Worm (Caenorhabditis elegans): ENCODE data around the gene K04E7.1.
A peak's percentile ranks its signal among the peaks of the same experiment; 100 is the strongest.

Gene K04E7.1

ce11 chrX:6503148-6503547 is 41.3 kb downstream of the K04E7.1 start:
- no peak for TF ChIP-seq ceh-36 (tag; optimal IDR thresholded peaks at IDR 0.05)
- no peak for TF ChIP-seq F13C5.2 (tag; optimal IDR thresholded peaks at IDR 0.05)
- no peak for TF ChIP-seq hmg-4 (GFP tag; optimal IDR thresholded peaks at IDR 0.05)
- TF ChIP-seq tbx-11 (GFP tag; IDR thresholded peaks at IDR 0.05): no peak
- no peak for TF ChIP-seq sea-1 (GFP tag; conservative IDR thresholded peaks at IDR 0.05)
- TF ChIP-seq ama-1 (optimal IDR thresholded peaks at IDR 0.05): no peak
- no peak for TF ChIP-seq hnd-1 (tag; optimal IDR thresholded peaks at IDR 0.05)
- TF ChIP-seq ets-7 (tag; optimal IDR thresholded peaks at IDR 0.05): no peak
- no peak for TF ChIP-seq hmbx-1 (tag; optimal IDR thresholded peaks at IDR 0.05)
- TF ChIP-seq aly-1 (tag; optimal IDR thresholded peaks at IDR 0.05): no peak
- TF ChIP-seq tbx-37 (GFP tag; conservative IDR thresholded peaks at IDR 0.05): no peak
- TF ChIP-seq flt-1 (GFP tag; IDR thresholded peaks at IDR 0.05): no peak
- TF ChIP-seq B0310.2 (tag; optimal IDR thresholded peaks at IDR 0.05): no peak
- no peak for TF ChIP-seq pes-1 (GFP tag; IDR thresholded peaks at IDR 0.05)
- TF ChIP-seq tra-4 (tag; optimal IDR thresholded peaks at IDR 0.05): no peak
- no peak for TF ChIP-seq scrt-1 (GFP tag; IDR thresholded peaks at IDR 0.05)

- TF ChIP-seq tra-4 (tag; optimal IDR thresholded peaks at IDR 0.05) (no peak), tbx-37 (GFP tag; conservative IDR thresholded peaks at IDR 0.05) (no peak), F13C5.2 (tag; optimal IDR thresholded peaks at IDR 0.05) (peak; percentile 5), aly-1 (tag; optimal IDR thresholded peaks at IDR 0.05) (no peak), ceh-36 (tag; optimal IDR thresholded peaks at IDR 0.05) (no peak)
Measured at ce11 chrX:6505008-6505407, 43.2 kb downstream of the K04E7.1 start, which contains the start of gene cdf-1. cdf-1 (minus strand) TSS chrX:6505143.

- TF ChIP-seq ceh-36 (tag; optimal IDR thresholded peaks at IDR 0.05) (no peak), scrt-1 (GFP tag; IDR thresholded peaks at IDR 0.05) (no peak), B0310.2 (tag; optimal IDR thresholded peaks at IDR 0.05) (no peak), sea-1 (GFP tag; conservative IDR thresholded peaks at IDR 0.05) (no peak), ets-7 (tag; optimal IDR thresholded peaks at IDR 0.05) (no peak)
Measured at ce11 chrX:6505662-6506061, 43.8 kb downstream of the K04E7.1 start, which contains the start of gene glr-8. glr-8 (plus strand) TSS chrX:6505980.

- no peak for TF ChIP-seq ets-7 (tag; optimal IDR thresholded peaks at IDR 0.05)
- no peak for TF ChIP-seq ceh-36 (tag; optimal IDR thresholded peaks at IDR 0.05)
- no peak for TF ChIP-seq F13C5.2 (tag; optimal IDR thresholded peaks at IDR 0.05)
- TF ChIP-seq B0310.2 (tag; optimal IDR thresholded peaks at IDR 0.05): no peak
- no peak for TF ChIP-seq tbx-37 (GFP tag; conservative IDR thresholded peaks at IDR 0.05)
- TF ChIP-seq hmg-4 (GFP tag; optimal IDR thresholded peaks at IDR 0.05): no peak
- TF ChIP-seq tbx-11 (GFP tag; IDR thresholded peaks at IDR 0.05): no peak
- TF ChIP-seq ceh-13 (GFP tag; optimal IDR thresholded peaks at IDR 0.05): no peak
- TF ChIP-seq tra-4 (tag; optimal IDR thresholded peaks at IDR 0.05): no peak
- no peak for TF ChIP-seq pes-1 (GFP tag; IDR thresholded peaks at IDR 0.05)
- no peak for TF ChIP-seq aly-1 (tag; optimal IDR thresholded peaks at IDR 0.05)
- no peak for TF ChIP-seq scrt-1 (GFP tag; IDR thresholded peaks at IDR 0.05)
- TF ChIP-seq flt-1 (GFP tag; IDR thresholded peaks at IDR 0.05): no peak
- no peak for TF ChIP-seq ama-1 (optimal IDR thresholded peaks at IDR 0.05)
- no peak for TF ChIP-seq hmbx-1 (tag; optimal IDR thresholded peaks at IDR 0.05)
- TF ChIP-seq sea-1 (GFP tag; conservative IDR thresholded peaks at IDR 0.05): no peak
- TF ChIP-seq hnd-1 (tag; optimal IDR thresholded peaks at IDR 0.05): no peak
Measured at ce11 chrX:6507734-6508133, 45.9 kb downstream of the K04E7.1 start.

- TF ChIP-seq B0310.2 (tag; optimal IDR thresholded peaks at IDR 0.05): no peak
- TF ChIP-seq hmg-4 (GFP tag; optimal IDR thresholded peaks at IDR 0.05): no peak
- TF ChIP-seq ama-1 (optimal IDR thresholded peaks at IDR 0.05): no peak
- TF ChIP-seq tbx-11 (GFP tag; IDR thresholded peaks at IDR 0.05): no peak
- TF ChIP-seq scrt-1 (GFP tag; IDR thresholded peaks at IDR 0.05): no peak
- TF ChIP-seq pes-1 (GFP tag; IDR thresholded peaks at IDR 0.05): no peak
- TF ChIP-seq F13C5.2 (tag; optimal IDR thresholded peaks at IDR 0.05): no peak
- no peak for TF ChIP-seq flt-1 (GFP tag; IDR thresholded peaks at IDR 0.05)
- TF ChIP-seq ceh-13 (GFP tag; optimal IDR thresholded peaks at IDR 0.05): no peak
- TF ChIP-seq ets-7 (tag; optimal IDR thresholded peaks at IDR 0.05): no peak
- TF ChIP-seq tbx-37 (GFP tag; conservative IDR thresholded peaks at IDR 0.05): no peak
- TF ChIP-seq hnd-1 (tag; optimal IDR thresholded peaks at IDR 0.05): no peak
- TF ChIP-seq ceh-36 (tag; optimal IDR thresholded peaks at IDR 0.05): no peak
- TF ChIP-seq hmbx-1 (tag; optimal IDR thresholded peaks at IDR 0.05): no peak
Measured at ce11 chrX:6509813-6510212, 48.0 kb downstream of the K04E7.1 start.

- TF ChIP-seq ets-7 (tag; optimal IDR thresholded peaks at IDR 0.05) (no peak), tbx-11 (GFP tag; IDR thresholded peaks at IDR 0.05) (no peak), ceh-13 (GFP tag; optimal IDR thresholded peaks at IDR 0.05) (no peak), tbx-37 (GFP tag; conservative IDR thresholded peaks at IDR 0.05) (no peak), tra-4 (tag; optimal IDR thresholded peaks at IDR 0.05) (no peak), hnd-1 (tag; optimal IDR thresholded peaks at IDR 0.05) (no peak), aly-1 (tag; optimal IDR thresholded peaks at IDR 0.05) (no peak), ama-1 (optimal IDR thresholded peaks at IDR 0.05) (no peak), hmbx-1 (tag; optimal IDR thresholded peaks at IDR 0.05) (no peak), scrt-1 (GFP tag; IDR thresholded peaks at IDR 0.05) (no peak), F13C5.2 (tag; optimal IDR thresholded peaks at IDR 0.05) (no peak), pes-1 (GFP tag; IDR thresholded peaks at IDR 0.05) (no peak)
Measured at ce11 chrX:6510627-6511026, 48.8 kb downstream of the K04E7.1 start, which contains the start of gene ttr-36. ttr-36 (plus strand) TSS chrX:6510927.

- no peak for TF ChIP-seq hnd-1 (tag; optimal IDR thresholded peaks at IDR 0.05)
- TF ChIP-seq hmbx-1 (tag; optimal IDR thresholded peaks at IDR 0.05): no peak
- no peak for TF ChIP-seq flt-1 (GFP tag; IDR thresholded peaks at IDR 0.05)
- no peak for TF ChIP-seq sea-1 (GFP tag; conservative IDR thresholded peaks at IDR 0.05)
- TF ChIP-seq F13C5.2 (tag; optimal IDR thresholded peaks at IDR 0.05): no peak
- TF ChIP-seq ceh-36 (tag; optimal IDR thresholded peaks at IDR 0.05): no peak
- no peak for TF ChIP-seq aly-1 (tag; optimal IDR thresholded peaks at IDR 0.05)
- TF ChIP-seq B0310.2 (tag; optimal IDR thresholded peaks at IDR 0.05): no peak
- TF ChIP-seq tbx-11 (GFP tag; IDR thresholded peaks at IDR 0.05): no peak
- TF ChIP-seq ets-7 (tag; optimal IDR thresholded peaks at IDR 0.05): no peak
Measured at ce11 chrX:6511985-6512384, 50.2 kb downstream of the K04E7.1 start, which contains the start of gene ttr-35. ttr-35 (plus strand) TSS chrX:6512285.

Data from whole organism, early embryonic.